Fruit fly (Drosophila melanogaster) whole organism, embryonic: ENCODE results near the gene CG4313.
A peak's percentile ranks its signal among the peaks of the same experiment; 100 is the strongest.

Experiments used
- Atf-2 ChIP-seq: fragments of 200-800 bp; sonication (Bioruptor generic); optimal IDR thresholded peaks from 2 replicates; lab custom pipeline; 2016; ENCODE audit warnings: missing biosample characterization, missing genetic modification characterization
- CG10543 ChIP-seq: fragments of 200-800 bp; sonication (Bioruptor generic); optimal IDR thresholded peaks from 3 replicates; lab custom pipeline; 2017; ENCODE audit warnings: missing biosample characterization, mild to moderate bottlenecking, missing genetic modification characterization, moderate library complexity
- CG10979 ChIP-seq: fragments of 200-800 bp; sonication (Bioruptor generic); optimal IDR thresholded peaks from 2 replicates; lab custom pipeline; 2018; ENCODE audit warnings: missing biosample characterization, mild to moderate bottlenecking, missing genetic modification characterization, moderate library complexity
- CG12104 ChIP-seq: fragments of 200-800 bp; sonication (Bioruptor generic); optimal IDR thresholded peaks from 3 replicates; lab custom pipeline; 2016; ENCODE audit warnings: missing biosample characterization, missing genetic modification characterization
- CG13296 ChIP-seq: fragments of 200-800 bp; sonication (Bioruptor generic); optimal IDR thresholded peaks from 3 replicates; lab custom pipeline; 2018; ENCODE audit warnings: missing biosample characterization, mild to moderate bottlenecking, missing genetic modification characterization
- CG14860 ChIP-seq: fragments of 200-800 bp; sonication (Bioruptor generic); IDR thresholded peaks from 3 replicates; pipeline ENCODE4 v1.3.6; 2022; ENCODE audit warnings: missing biosample characterization, missing genetic modification characterization; ENCODE audit not compliant: partially characterized antibody
- CG2199 ChIP-seq: fragments of 200-800 bp; sonication (Bioruptor generic); IDR thresholded peaks from 3 replicates; pipeline ENCODE4 v1.3.6; 2022; ENCODE audit warnings: missing biosample characterization, missing genetic modification characterization
- CG2678 ChIP-seq: fragments of 200-800 bp; sonication (Bioruptor generic); optimal IDR thresholded peaks from 3 replicates; lab custom pipeline; 2019; ENCODE audit warnings: missing biosample characterization, mild to moderate bottlenecking, missing genetic modification characterization, moderate library complexity
- CG30431 ChIP-seq: fragments of 200-800 bp; sonication (Bioruptor generic); optimal IDR thresholded peaks from 2 replicates; lab custom pipeline; 2017; ENCODE audit warnings: missing biosample characterization, missing genetic modification characterization
- CG31441 ChIP-seq: fragments of 200-800 bp; sonication (Bioruptor generic); IDR thresholded peaks from 2 replicates; pipeline ENCODE4 v1.3.6; 2022; ENCODE audit warnings: missing biosample characterization, missing genetic modification characterization
- CG34224 ChIP-seq: fragments of 200-800 bp; sonication (Bioruptor generic); IDR thresholded peaks from 3 replicates; pipeline ENCODE4 v1.3.6; 2022; ENCODE audit warnings: missing biosample characterization, missing genetic modification characterization; ENCODE audit not compliant: partially characterized antibody
- CG4617 ChIP-seq: fragments of 200-800 bp; sonication (Bioruptor generic); optimal IDR thresholded peaks from 3 replicates; lab custom pipeline; 2016; ENCODE audit warnings: missing biosample characterization, missing genetic modification characterization, borderline replicate concordance
- CG6689 ChIP-seq: fragments of 200-800 bp; sonication (Bioruptor generic); IDR thresholded peaks from 2 replicates; pipeline ENCODE4 v1.3.6; 2022; ENCODE audit warnings: missing biosample characterization, missing genetic modification characterization
- CG6813 ChIP-seq: fragments of 200-800 bp; sonication (Bioruptor generic); optimal IDR thresholded peaks from 2 replicates; lab custom pipeline; 2017; ENCODE audit warnings: missing biosample characterization, missing genetic modification characterization, mild to moderate bottlenecking, moderate library complexity, missing genetic modification reagents
- CG7786 ChIP-seq: fragments of 200-800 bp; sonication (Bioruptor generic); optimal IDR thresholded peaks from 2 replicates; lab custom pipeline; 2016; ENCODE audit warnings: missing biosample characterization, missing genetic modification characterization
- CG7928 ChIP-seq: fragments of 200-800 bp; sonication (Bioruptor generic); optimal IDR thresholded peaks from 2 replicates; lab custom pipeline; 2017; ENCODE audit warnings: missing biosample characterization, mild to moderate bottlenecking, missing genetic modification characterization
- CG8944 ChIP-seq: fragments of 200-800 bp; sonication (Bioruptor generic); optimal IDR thresholded peaks from 3 replicates; lab custom pipeline; 2016; ENCODE audit warnings: missing biosample characterization, missing genetic modification characterization
- D19A ChIP-seq: fragments of 200-800 bp; optimal IDR thresholded peaks from 3 replicates; lab custom pipeline; 2019; ENCODE audit warnings: missing biosample characterization, mild to moderate bottlenecking, missing genetic modification characterization, moderate library complexity
- Dad ChIP-seq: fragments of 200-800 bp; sonication (Bioruptor generic); optimal IDR thresholded peaks from 3 replicates; lab custom pipeline; 2016; ENCODE audit warnings: missing biosample characterization, missing genetic modification characterization
- Gug ChIP-seq: fragments of 200-800 bp; sonication (Bioruptor generic); IDR thresholded peaks from 4 replicates; pipeline ENCODE4 v1.3.6; 2022; ENCODE audit warnings: missing biosample characterization, missing genetic modification characterization
- H2.0 ChIP-seq: fragments of 200-800 bp; sonication (Bioruptor generic); IDR thresholded peaks from 2 replicates; pipeline ENCODE4 v1.3.6; 2022; ENCODE audit warnings: missing biosample characterization, missing genetic modification characterization
- HLHmδ ChIP-seq: fragments of 200-800 bp; sonication (Bioruptor generic); optimal IDR thresholded peaks from 2 replicates; lab custom pipeline; 2018; ENCODE audit warnings: missing biosample characterization, mild to moderate bottlenecking, missing genetic modification characterization, moderate library complexity
- Jarid2 ChIP-seq: fragments of 200-800 bp; sonication (Bioruptor generic); optimal IDR thresholded peaks from 3 replicates; lab custom pipeline; 2017; ENCODE audit warnings: mild to moderate bottlenecking, missing biosample characterization, missing genetic modification reagents, missing genetic modification characterization
- MESR4 ChIP-seq: fragments of 200-800 bp; sonication (Bioruptor generic); optimal IDR thresholded peaks from 2 replicates; lab custom pipeline; 2018; ENCODE audit warnings: missing biosample characterization, mild to moderate bottlenecking, missing genetic modification characterization, moderate library complexity
- MTF-1 ChIP-seq: fragments of 200-800 bp; sonication (Bioruptor generic); optimal IDR thresholded peaks from 2 replicates; lab custom pipeline; 2018; ENCODE audit warnings: missing biosample characterization, mild to moderate bottlenecking, missing genetic modification characterization, borderline replicate concordance
- Mrtf ChIP-seq: fragments of 200-800 bp; sonication (Bioruptor generic); IDR thresholded peaks from 3 replicates; pipeline ENCODE4 v1.3.6; 2022; ENCODE audit warnings: missing biosample characterization, missing genetic modification characterization
- NC2β ChIP-seq: fragments of 200-800 bp; sonication (Bioruptor generic); optimal IDR thresholded peaks from 2 replicates; lab custom pipeline; 2016; ENCODE audit warnings: missing biosample characterization, missing genetic modification characterization
- Ptx1 ChIP-seq: fragments of 200-800 bp; sonication (Bioruptor generic); IDR thresholded peaks from 2 replicates; pipeline ENCODE4 v1.3.6; 2022; ENCODE audit warnings: missing biosample characterization, missing genetic modification characterization
- Rfx ChIP-seq: fragments of 200-800 bp; sonication (Bioruptor generic); IDR thresholded peaks from 2 replicates; pipeline ENCODE4 v1.3.6; 2022; ENCODE audit warnings: missing biosample characterization, missing genetic modification characterization
- Sox102F ChIP-seq: fragments of 200-800 bp; sonication (Bioruptor generic); optimal IDR thresholded peaks from 2 replicates; lab custom pipeline; 2018; ENCODE audit warnings: missing biosample characterization, mild to moderate bottlenecking, missing genetic modification characterization, moderate library complexity
- Spps ChIP-seq: fragments of 200-800 bp; sonication (Bioruptor generic); optimal IDR thresholded peaks from 2 replicates; lab custom pipeline; 2018; ENCODE audit warnings: missing biosample characterization, mild to moderate bottlenecking, missing genetic modification characterization
- Stat92E ChIP-seq, 3 experiments: fragments of >200 bp in 2 of 3; fragments of 200-800 bp in 1 of 3; sonication (Bioruptor generic) in 1 of 3; optimal IDR thresholded peaks; 2 replicates each; lab custom pipeline; 2017 to 2019; ENCODE audit warnings: missing biosample characterization in 3 of 3, missing genetic modification characterization in 3 of 3, mild to moderate bottlenecking in 1 of 3, moderate library complexity in 1 of 3
- Xbp1 ChIP-seq: fragments of 200-800 bp; sonication (Bioruptor generic); optimal IDR thresholded peaks from 3 replicates; lab custom pipeline; 2016; ENCODE audit warnings: missing biosample characterization, mild to moderate bottlenecking, missing genetic modification characterization
- bowl ChIP-seq: fragments of 200-800 bp; sonication (Bioruptor generic); IDR thresholded peaks from 2 replicates; pipeline ENCODE4 v1.3.6; 2022; ENCODE audit warnings: missing biosample characterization, missing genetic modification characterization
- cwo ChIP-seq: fragments of 200-800 bp; sonication (Bioruptor generic); optimal IDR thresholded peaks from 3 replicates; lab custom pipeline; 2017; ENCODE audit warnings: missing biosample characterization, missing genetic modification characterization, mild to moderate bottlenecking, moderate library complexity, missing genetic modification reagents
- dan ChIP-seq: fragments of 200-800 bp; sonication (Bioruptor generic); IDR thresholded peaks from 2 replicates; pipeline ENCODE4 v1.3.6; 2022; ENCODE audit warnings: missing biosample characterization, missing genetic modification characterization
- eyg ChIP-seq: fragments of 200-800 bp; sonication (Bioruptor generic); optimal IDR thresholded peaks from 3 replicates; lab custom pipeline; 2016; ENCODE audit warnings: missing biosample characterization, missing genetic modification characterization
- kay ChIP-seq: fragments of 200-800 bp; sonication (Bioruptor generic); optimal IDR thresholded peaks from 2 replicates; lab custom pipeline; 2016; ENCODE audit warnings: missing biosample characterization, missing genetic modification characterization
- klu ChIP-seq: fragments of 200-800 bp; sonication (Bioruptor generic); IDR thresholded peaks from 2 replicates; pipeline ENCODE4 v1.3.6; 2022; ENCODE audit warnings: missing biosample characterization, missing genetic modification characterization
- lab ChIP-seq: fragments of 200-800 bp; sonication (Bioruptor generic); optimal IDR thresholded peaks from 3 replicates; lab custom pipeline; 2017; ENCODE audit warnings: missing biosample characterization, missing genetic modification characterization, mild to moderate bottlenecking, moderate library complexity, missing genetic modification reagents
- luna ChIP-seq: fragments of 200-800 bp; sonication (Bioruptor generic); optimal IDR thresholded peaks from 2 replicates; lab custom pipeline; 2016; ENCODE audit warnings: missing biosample characterization, missing genetic modification characterization
- pnt ChIP-seq: fragments of 200-800 bp; sonication (Bioruptor generic); optimal IDR thresholded peaks from 3 replicates; lab custom pipeline; 2016; ENCODE audit warnings: missing biosample characterization, missing genetic modification characterization
- pum ChIP-seq: fragments of 200-800 bp; sonication (Bioruptor generic); optimal IDR thresholded peaks from 2 replicates; lab custom pipeline; 2016; ENCODE audit warnings: missing biosample characterization, missing genetic modification characterization
- rib ChIP-seq: fragments of 200-800 bp; sonication (Bioruptor generic); IDR thresholded peaks from 2 replicates; pipeline ENCODE4 v1.3.6; 2022; ENCODE audit warnings: missing biosample characterization, missing genetic modification characterization
- schlank ChIP-seq: fragments of 200-800 bp; sonication (Bioruptor generic); optimal IDR thresholded peaks from 2 replicates; lab custom pipeline; 2018; ENCODE audit warnings: missing biosample characterization, mild to moderate bottlenecking, missing genetic modification characterization
- sim ChIP-seq: fragments of 200-800 bp; sonication (Bioruptor generic); IDR thresholded peaks from 2 replicates; pipeline ENCODE4 v1.3.6; 2022; ENCODE audit warnings: missing biosample characterization, missing genetic modification characterization
- sqz ChIP-seq: fragments of 200-800 bp; sonication (Bioruptor generic); optimal IDR thresholded peaks from 3 replicates; lab custom pipeline; 2018; ENCODE audit warnings: missing biosample characterization, mild to moderate bottlenecking, missing genetic modification characterization
- ttk ChIP-seq: fragments of 200-800 bp; sonication (Bioruptor generic); IDR thresholded peaks from 2 replicates; pipeline ENCODE4 v2.1.2; 2022; ENCODE audit warnings: missing biosample characterization, missing genetic modification characterization
- unc-4 ChIP-seq: fragments of 200-800 bp; sonication (Bioruptor generic); IDR thresholded peaks from 2 replicates; pipeline ENCODE4 v1.3.6; 2022; ENCODE audit warnings: missing biosample characterization, missing genetic modification characterization; ENCODE audit not compliant: partially characterized antibody

CG4313 gene

DNA sequence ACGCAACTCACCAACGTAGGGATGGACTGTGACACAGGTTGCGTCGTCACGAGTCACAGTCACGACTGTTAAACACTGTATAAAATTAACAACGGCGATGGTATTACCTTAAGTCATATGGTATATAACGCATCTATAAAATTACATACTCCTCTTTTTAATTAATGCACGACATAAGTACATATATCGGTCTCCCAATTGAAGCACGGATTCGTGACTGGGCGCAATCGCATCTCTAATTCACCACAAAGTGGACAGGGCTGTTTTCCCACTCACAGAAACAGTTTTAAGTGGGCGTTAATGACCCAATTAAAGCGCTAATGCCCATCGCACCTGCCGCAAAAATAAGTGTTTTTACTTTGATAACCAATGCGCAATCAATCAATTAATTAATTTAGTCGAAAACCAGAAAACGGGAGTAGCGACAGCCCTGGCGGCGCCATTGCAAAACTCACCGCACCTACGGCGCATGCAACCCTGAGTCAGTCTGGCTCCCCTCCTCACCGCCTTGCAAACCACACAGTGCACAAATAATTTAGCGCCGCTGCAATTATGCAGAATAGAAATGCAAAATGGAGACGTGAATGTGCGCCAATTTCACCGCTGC, at the start of gene CG4313:
Gene CG4313, plus strand, starts transcription at position 557 of the 607 bp plus-strand sequence.
- TF ChIP-seq MESR4 (GFP tag; lab: Kevin White, UChicago): no peak
- peak; percentile 63 for TF ChIP-seq Sox102F
- peak; percentile 60 for TF ChIP-seq CG12104 (GFP tag; lab: Kevin White, UChicago)
- no peak for TF ChIP-seq rib
- TF ChIP-seq CG34224 (GFP tag; lab: Robert Waterston, UW): peak; percentile 89
- TF ChIP-seq eyg (GFP tag; lab: Kevin White, UChicago): peak; percentile 44
- peak; percentile 60 for TF ChIP-seq CG8944 (GFP tag; lab: Kevin White, UChicago)
- TF ChIP-seq Gug (GFP tag; lab: Robert Waterston, UW): peak; percentile 77; the same call in 3 of the 4 replicates
- TF ChIP-seq CG6689: peak; percentile 67
- peak; percentile 35 for TF ChIP-seq kay (GFP tag; lab: Kevin White, UChicago)
- peak; percentile 25 for TF ChIP-seq CG4617 (GFP tag; lab: Kevin White, UChicago)
- peak; percentile 55 for TF ChIP-seq CG10979 (tag; lab: Kevin White, UChicago)
- peak; percentile 73 for TF ChIP-seq klu (GFP tag; lab: Robert Waterston, UW)
- TF ChIP-seq D19A (tag; lab: Kevin White, UChicago): peak; percentile 46
- peak; percentile 76 for TF ChIP-seq Ptx1 (GFP tag; lab: Robert Waterston, UW)
- peak; percentile 76; the same call in 1 of the 2 replicates for TF ChIP-seq CG31441
- TF ChIP-seq ttk (GFP tag; lab: Robert Waterston, UW): peak; percentile 62
- peak; percentile 40 for TF ChIP-seq Spps (tag; lab: Kevin White, UChicago)
- peak; percentile 85 for TF ChIP-seq Rfx
- TF ChIP-seq HLHmδ (GFP tag; lab: Kevin White, UChicago): no peak
- TF ChIP-seq Jarid2 (GFP tag; lab: Kevin White, UChicago): no peak
- TF ChIP-seq Atf-2 (GFP tag; lab: Kevin White, UChicago): peak; percentile 63
- peak; percentile 8 for TF ChIP-seq sqz (GFP tag; lab: Kevin White, UChicago)
- TF ChIP-seq cwo: peak; percentile 46
- no peak for TF ChIP-seq CG30431 (GFP tag; lab: Kevin White, UChicago)
- TF ChIP-seq CG2199: no peak
- TF ChIP-seq unc-4: peak; percentile 86
- no peak for TF ChIP-seq Stat92E (GFP tag; optimal IDR thresholded peaks at IDR 0.05; lab: Kevin White, UChicago)
- TF ChIP-seq CG7928: peak; percentile 83
- TF ChIP-seq lab (GFP tag; lab: Kevin White, UChicago): peak; percentile 63
- peak; percentile 49 for TF ChIP-seq NC2β (GFP tag; lab: Kevin White, UChicago)
- TF ChIP-seq pum (GFP tag; lab: Kevin White, UChicago): peak; percentile 67
- TF ChIP-seq CG10543 (GFP tag; lab: Kevin White, UChicago): peak; percentile 82
- TF ChIP-seq Mrtf (GFP tag; lab: Robert Waterston, UW): peak; percentile 61; the same call in 2 of the 3 replicates
- TF ChIP-seq sim (GFP tag; lab: Robert Waterston, UW): no peak
- TF ChIP-seq pnt: peak; percentile 57
- TF ChIP-seq CG14860 (GFP tag; lab: Robert Waterston, UW): peak; percentile 88
- TF ChIP-seq Xbp1 (GFP tag; lab: Kevin White, UChicago): peak; percentile 77
- TF ChIP-seq CG2678 (tag; lab: Kevin White, UChicago): peak; percentile 78
- TF ChIP-seq CG13296 (GFP tag; lab: Kevin White, UChicago): peak; percentile 62
- TF ChIP-seq dan (GFP tag; lab: Robert Waterston, UW): 0 out of 2 replicates have a peak, but pooled peaks have one; percentile 31
- TF ChIP-seq CG7786 (GFP tag; lab: Kevin White, UChicago): peak; percentile 74
- peak; percentile 22 for TF ChIP-seq schlank (tag; lab: Kevin White, UChicago)
- no peak for TF ChIP-seq bowl (GFP tag; lab: Robert Waterston, UW)
- TF ChIP-seq CG6813 (GFP tag; lab: Kevin White, UChicago): no peak
- TF ChIP-seq MTF-1: no peak
- TF ChIP-seq luna (GFP tag; lab: Kevin White, UChicago): peak; percentile 44
- peak; percentile 42; the same call in 1 of the 2 replicates for TF ChIP-seq H2.0 (GFP tag; lab: Robert Waterston, UW)
- TF ChIP-seq Dad (GFP tag; lab: Kevin White, UChicago): peak; percentile 35
